Fruit fly (Drosophila melanogaster): Measurements from ENCODE around the gene Ubc7.
A peak's percentile ranks its signal among the peaks of the same experiment; 100 is the strongest.

Ubc7 gene

dm6 chrX:16583730-16584129, 9.7 kb upstream of the Ubc7 start:
- TF ChIP-seq CTCF (optimal IDR thresholded peaks at IDR 0.05) (no peak), CG8478 (optimal IDR thresholded peaks at IDR 0.05) (no peak)

dm6 chrX:16585569-16585968, 7.9 kb upstream of the Ubc7 start:
- TF ChIP-seq CG8478 (optimal IDR thresholded peaks at IDR 0.05) (no peak), CTCF (optimal IDR thresholded peaks at IDR 0.05) (no peak)

- TF ChIP-seq CG8478 (optimal IDR thresholded peaks at IDR 0.05) (no peak), CTCF (optimal IDR thresholded peaks at IDR 0.05) (no peak)
Measured at dm6 chrX:16586178-16586890, 7.1 kb upstream of the Ubc7 start.

dm6 chrX:16587021-16587667, 6.3 kb upstream of the Ubc7 start, which contains the start of gene CanA-14F:
Gene CanA-14F (minus strand): TSS chrX:16587172.
- TF ChIP-seq CTCF (optimal IDR thresholded peaks at IDR 0.05) (no peak), CG8478 (optimal IDR thresholded peaks at IDR 0.05) (no peak)

- TF ChIP-seq CTCF (optimal IDR thresholded peaks at IDR 0.05) (no peak), CG8478 (optimal IDR thresholded peaks at IDR 0.05) (no peak)
Measured at dm6 chrX:16587668-16588046, 5.8 kb upstream of the Ubc7 start, which contains the start of gene CG13014. Gene CG13014 (plus strand): TSS chrX:16587873.

- TF ChIP-seq CTCF (optimal IDR thresholded peaks at IDR 0.05) (no peak), CG8478 (optimal IDR thresholded peaks at IDR 0.05) (no peak)
Measured at dm6 chrX:16595411-16595810, 1.9 kb downstream of the Ubc7 start.

dm6 chrX:16596250-16596793, 2.8 kb downstream of the Ubc7 start:
- TF ChIP-seq CTCF (optimal IDR thresholded peaks at IDR 0.05) = no peak
- TF ChIP-seq CG8478 (optimal IDR thresholded peaks at IDR 0.05) = no peak

- no peak for TF ChIP-seq CG8478 (optimal IDR thresholded peaks at IDR 0.05)
- no peak for TF ChIP-seq CTCF (optimal IDR thresholded peaks at IDR 0.05)
Measured at dm6 chrX:16598336-16598977, 5.0 kb downstream of the Ubc7 start.

- TF ChIP-seq CG8478 (optimal IDR thresholded peaks at IDR 0.05) = no peak
Measured at dm6 chrX:16598978-16599664, 5.6 kb downstream of the Ubc7 start, which contains the start of the genes CG9784 and Nup153. Gene CG9784 (minus strand): TSS chrX:16599215. Gene Nup153 (plus strand): TSS chrX:16599241.

dm6 chrX:16599770-16600169, 6.3 kb downstream of the Ubc7 start:
- TF ChIP-seq CG8478 (optimal IDR thresholded peaks at IDR 0.05) (no peak), CTCF (optimal IDR thresholded peaks at IDR 0.05) (no peak)

- TF ChIP-seq CTCF (optimal IDR thresholded peaks at IDR 0.05) = no peak
- TF ChIP-seq CG8478 (optimal IDR thresholded peaks at IDR 0.05) = no peak
Measured at dm6 chrX:16607828-16608227, 14.4 kb downstream of the Ubc7 start.

- TF ChIP-seq CG8478 (optimal IDR thresholded peaks at IDR 0.05) (no peak), CTCF (optimal IDR thresholded peaks at IDR 0.05) (peak; percentile 9 to 31)
Measured at dm6 chrX:16610601-16611058, 17.2 kb downstream of the Ubc7 start, which contains the start of gene mbt. Gene mbt (plus strand): TSS chrX:16610685.

dm6 chrX:16616773-16617738, 23.6 kb downstream of the Ubc7 start:
- TF ChIP-seq CG8478 (optimal IDR thresholded peaks at IDR 0.05) = no peak
- no peak for TF ChIP-seq CTCF (optimal IDR thresholded peaks at IDR 0.05)

dm6 chrX:16618724-16619123, 25.2 kb downstream of the Ubc7 start:
- TF ChIP-seq CTCF (optimal IDR thresholded peaks at IDR 0.05) = no peak
